Worm (Caenorhabditis elegans) whole organism, young adult: ENCODE data around the gene clec-153.

ENCODE experiments used
- B0019.2 ChIP-seq: fragments of 200-800 bp; sonication (Bioruptor generic); conservative IDR thresholded peaks from 2 replicates; pipeline ENCODE4 v1.3.6; 2022; ENCODE audit warnings: missing genetic modification reagents, missing genetic modification characterization, missing compliant biosample characterization
- B0035.1 ChIP-seq: sonication (generic microtip); optimal IDR thresholded peaks from 2 replicates; lab custom pipeline; 2016; ENCODE audit warnings: missing genetic modification characterization, mild to moderate bottlenecking, missing compliant biosample characterization, missing genotype, missing genetic modification reagents
- C17E4.6 ChIP-seq: fragments of 200-800 bp; sonication (Bioruptor generic); IDR thresholded peaks from 2 replicates; pipeline ENCODE4 v1.3.6; 2022; ENCODE audit warnings: missing genetic modification reagents, missing genetic modification characterization, missing compliant biosample characterization
- F10E7.11 ChIP-seq: sonication (generic microtip); optimal IDR thresholded peaks from 2 replicates; lab custom pipeline; 2017; ENCODE audit warnings: mild to moderate bottlenecking, missing genetic modification characterization, moderate library complexity, missing compliant biosample characterization
- F23B12.7 ChIP-seq: sonication (generic microtip); optimal IDR thresholded peaks from 2 replicates; lab custom pipeline; 2017; ENCODE audit warnings: missing genetic modification characterization, mild to moderate bottlenecking, missing compliant biosample characterization, antibody characterized with exemption, moderate library complexity; ENCODE audit not compliant: insufficient read depth
- F33H1.4 ChIP-seq: fragments of 200-800 bp; sonication (Bioruptor generic); IDR thresholded peaks from 2 replicates; pipeline ENCODE4 v1.3.6; 2022; ENCODE audit warnings: missing genetic modification reagents, missing genetic modification characterization, missing compliant biosample characterization
- F39B2.1 ChIP-seq: fragments of 200-800 bp; sonication (Bioruptor generic); IDR thresholded peaks from 2 replicates; pipeline ENCODE4 v1.3.6; 2022; ENCODE audit warnings: missing genetic modification reagents, missing genetic modification characterization, missing compliant biosample characterization
- K11D2.4 ChIP-seq: fragments of 200-800 bp; sonication (Bioruptor generic); IDR thresholded peaks from 2 replicates; pipeline ENCODE4 v1.3.6; 2022; ENCODE audit warnings: missing genetic modification reagents, missing genetic modification characterization, missing compliant biosample characterization
- T07F8.4 ChIP-seq: sonication (generic microtip); optimal IDR thresholded peaks from 2 replicates; lab custom pipeline; 2016; ENCODE audit warnings: mild to moderate bottlenecking, missing genetic modification characterization, moderate library complexity, missing compliant biosample characterization
- Y53G8AR.9 ChIP-seq: fragments of 200-800 bp; sonication (Bioruptor generic); conservative IDR thresholded peaks from 2 replicates; pipeline ENCODE4 v1.3.6; 2022; ENCODE audit warnings: missing genetic modification reagents, missing genetic modification characterization, missing compliant biosample characterization
- Y56A3A.18 ChIP-seq: fragments of 200-800 bp; sonication (Bioruptor generic); IDR thresholded peaks from 2 replicates; pipeline ENCODE4 v1.3.6; 2022; ENCODE audit warnings: missing genetic modification reagents, missing genetic modification characterization, missing compliant biosample characterization
- Y67H2A.10 ChIP-seq: fragments of 200-800 bp; sonication (Bioruptor generic); conservative IDR thresholded peaks from 2 replicates; pipeline ENCODE4 v1.3.6; 2022; ENCODE audit warnings: missing genetic modification reagents, missing genetic modification characterization, missing compliant biosample characterization
- Y95B8A.8 ChIP-seq: fragments of 200-800 bp; sonication (Bioruptor generic); IDR thresholded peaks from 2 replicates; pipeline ENCODE4 v1.3.6; 2022; ENCODE audit warnings: missing genetic modification reagents, missing genetic modification characterization, missing compliant biosample characterization
- ama-1 ChIP-seq, 3 experiments: fragments of 150-350 bp in 1 of 3; sonication (generic microtip) in 2 of 3; optimal IDR thresholded peaks; 2 replicates each; lab custom pipeline; 2014 to 2018; ENCODE audit warnings: missing biosample characterization in 2 of 3, missing genetic modification characterization in 2 of 3, missing genetic modification reagents in 2 of 3
- aptf-3 ChIP-seq: fragments of 200-800 bp; sonication (Bioruptor generic); IDR thresholded peaks from 2 replicates; pipeline ENCODE4 v1.3.6; 2022; ENCODE audit warnings: missing genetic modification characterization, missing compliant biosample characterization
- atf-7 ChIP-seq: sonication (generic microtip); optimal IDR thresholded peaks from 2 replicates; lab custom pipeline; 2017; ENCODE audit warnings: mild to moderate bottlenecking, missing genetic modification characterization, missing compliant biosample characterization
- athp-1 ChIP-seq: sonication (generic microtip); optimal IDR thresholded peaks from 2 replicates; lab custom pipeline; 2017; ENCODE audit warnings: mild to moderate bottlenecking, missing genetic modification characterization, missing compliant biosample characterization
- attf-5 ChIP-seq: fragments of 200-800 bp; sonication (Bioruptor generic); optimal IDR thresholded peaks from 2 replicates; lab custom pipeline; 2018; ENCODE audit warnings: mild to moderate bottlenecking, missing genetic modification characterization, missing compliant biosample characterization
- cebp-1 ChIP-seq, 2 experiments: fragments of 200-800 bp in 1 of 2; sonication (Bioruptor generic) in 1 of 2; sonication (generic microtip) in 1 of 2; IDR thresholded peaks in 1 of 2; optimal IDR thresholded peaks in 1 of 2; 2 replicates each; pipeline versions ENCODE4 v1.3.6 to Lab custom; 2017 to 2022; ENCODE audit warnings: missing compliant biosample characterization in 2 of 2, missing genetic modification characterization in 2 of 2, mild to moderate bottlenecking in 1 of 2, missing genetic modification reagents in 1 of 2, moderate library complexity in 1 of 2
- ceh-100 ChIP-seq: fragments of 200-800 bp; sonication (Bioruptor generic); IDR thresholded peaks from 2 replicates; pipeline ENCODE4 v1.3.6; 2022; ENCODE audit warnings: missing genetic modification reagents, missing genetic modification characterization, missing compliant biosample characterization
- ceh-40 ChIP-seq: fragments of 200-800 bp; sonication (Bioruptor generic); IDR thresholded peaks from 2 replicates; pipeline ENCODE4 v1.3.6; 2022; ENCODE audit warnings: missing genetic modification characterization, missing compliant biosample characterization
- ceh-79 ChIP-seq: sonication (generic microtip); optimal IDR thresholded peaks from 2 replicates; lab custom pipeline; 2017; ENCODE audit warnings: mild to moderate bottlenecking, missing genetic modification characterization, missing compliant biosample characterization
- ceh-91 ChIP-seq: fragments of 200-800 bp; sonication (Bioruptor generic); IDR thresholded peaks from 2 replicates; pipeline ENCODE4 v1.3.6; 2022; ENCODE audit warnings: missing genetic modification reagents, missing genetic modification characterization, missing compliant biosample characterization
- die-1 ChIP-seq: sonication (generic microtip); optimal IDR thresholded peaks from 2 replicates; lab custom pipeline; 2016; ENCODE audit warnings: missing genotype, mild to moderate bottlenecking, missing genetic modification characterization, missing compliant biosample characterization
- egl-18 ChIP-seq: fragments of 200-800 bp; sonication (Bioruptor generic); IDR thresholded peaks from 2 replicates; pipeline ENCODE4 v1.3.6; 2022; ENCODE audit warnings: missing genetic modification reagents, missing genetic modification characterization, missing compliant biosample characterization
- ekl-4 ChIP-seq: fragments of 200-800 bp; sonication (Bioruptor generic); IDR thresholded peaks from 2 replicates; pipeline ENCODE4 v1.3.6; 2022; ENCODE audit warnings: missing genetic modification reagents, missing genetic modification characterization, missing compliant biosample characterization
- let-607 ChIP-seq, 2 experiments: fragments of 200-800 bp in 1 of 2; sonication (Bioruptor generic) in 1 of 2; sonication (generic microtip) in 1 of 2; optimal IDR thresholded peaks; 2 replicates each; lab custom pipeline; 2016 to 2018; ENCODE audit warnings: mild to moderate bottlenecking in 2 of 2, missing compliant biosample characterization in 2 of 2, missing genetic modification characterization in 2 of 2, moderate library complexity in 2 of 2, missing genotype in 1 of 2
- lin-35 ChIP-seq, 3 experiments: fragments of 150-350 bp in 2 of 3; sonication (generic microtip) in 1 of 3; optimal IDR thresholded peaks; 2 replicates each; lab custom pipeline; 2014 to 2018; ENCODE audit warnings: missing biosample characterization in 3 of 3, missing genetic modification characterization in 3 of 3, missing genetic modification reagents in 3 of 3
- lin-40 ChIP-seq: sonication (generic microtip); optimal IDR thresholded peaks from 2 replicates; lab custom pipeline; 2016; ENCODE audit warnings: missing genetic modification characterization, mild to moderate bottlenecking, missing compliant biosample characterization, missing genotype, missing genetic modification reagents
- nfya-2 ChIP-seq: fragments of 200-800 bp; sonication (Bioruptor generic); IDR thresholded peaks from 2 replicates; pipeline ENCODE4 v1.3.6; 2022; ENCODE audit warnings: missing genetic modification reagents, missing genetic modification characterization, missing compliant biosample characterization
- nfyb-1 ChIP-seq: fragments of 200-800 bp; sonication (Bioruptor generic); IDR thresholded peaks from 2 replicates; pipeline ENCODE4 v1.3.6; 2022; ENCODE audit warnings: missing genetic modification reagents, missing genetic modification characterization, missing compliant biosample characterization
- nhr-179 ChIP-seq: sonication (generic microtip); optimal IDR thresholded peaks from 2 replicates; lab custom pipeline; 2016; ENCODE audit warnings: mild to moderate bottlenecking, missing genetic modification characterization, missing compliant biosample characterization
- nhr-90 ChIP-seq: sonication (generic microtip); optimal IDR thresholded peaks from 2 replicates; lab custom pipeline; 2016; ENCODE audit warnings: missing genotype, mild to moderate bottlenecking, missing genetic modification characterization, missing compliant biosample characterization
- pbrm-1 ChIP-seq: fragments of 200-800 bp; sonication (Bioruptor generic); IDR thresholded peaks from 2 replicates; pipeline ENCODE4 v1.3.6; 2022; ENCODE audit warnings: missing genetic modification reagents, missing genetic modification characterization, missing compliant biosample characterization
- rec-8 ChIP-seq, 2 experiments: sonication (generic microtip); optimal IDR thresholded peaks; 2 replicates each; lab custom pipeline; 2016; ENCODE audit warnings: mild to moderate bottlenecking in 2 of 2, missing genetic modification characterization in 2 of 2, missing genetic modification reagents in 2 of 2, missing genotype in 2 of 2, missing biosample characterization in 1 of 2, missing compliant biosample characterization in 1 of 2, moderate library complexity in 1 of 2
- repo-1 ChIP-seq: sonication (generic microtip); optimal IDR thresholded peaks from 2 replicates; lab custom pipeline; 2017; ENCODE audit warnings: mild to moderate bottlenecking, missing genetic modification characterization, missing compliant biosample characterization
- rpc-1 ChIP-seq, 2 experiments: fragments of 150-350 bp in 1 of 2; sonication (generic microtip) in 1 of 2; optimal IDR thresholded peaks; 2 replicates each; lab custom pipeline; 2014 to 2018; ENCODE audit warnings: missing biosample characterization in 1 of 2, missing genetic modification characterization in 1 of 2, missing genetic modification reagents in 1 of 2, missing genotype in 1 of 2
- sea-2 ChIP-seq: fragments of 200-800 bp; sonication (Bioruptor generic); IDR thresholded peaks from 2 replicates; pipeline ENCODE4 v1.3.6; 2022; ENCODE audit warnings: missing genetic modification characterization, missing compliant biosample characterization
- snpc-3.4 ChIP-seq: sonication (generic microtip); optimal IDR thresholded peaks from 2 replicates; lab custom pipeline; 2017; ENCODE audit warnings: missing genetic modification characterization, mild to moderate bottlenecking, missing compliant biosample characterization, antibody characterized with exemption, moderate library complexity, missing genotype, missing genetic modification reagents
- tbx-9 ChIP-seq: sonication (generic microtip); optimal IDR thresholded peaks from 2 replicates; lab custom pipeline; 2016; ENCODE audit warnings: borderline replicate concordance, missing genetic modification characterization, inconsistent platforms, missing compliant biosample characterization
- tlf-1 ChIP-seq: fragments of 200-800 bp; sonication (Bioruptor generic); optimal IDR thresholded peaks from 2 replicates; lab custom pipeline; 2018; ENCODE audit warnings: mild to moderate bottlenecking, missing genetic modification characterization, missing compliant biosample characterization
- unc-130 ChIP-seq: sonication (generic microtip); optimal IDR thresholded peaks from 2 replicates; lab custom pipeline; 2016; ENCODE audit warnings: missing genetic modification reagents, missing genetic modification characterization, missing compliant biosample characterization
- ztf-22 ChIP-seq: fragments of 200-800 bp; sonication (Bioruptor generic); optimal IDR thresholded peaks from 2 replicates; lab custom pipeline; 2018; ENCODE audit warnings: mild to moderate bottlenecking, missing genetic modification characterization, moderate library complexity, missing compliant biosample characterization
- ztf-26 ChIP-seq: sonication (generic microtip); optimal IDR thresholded peaks from 2 replicates; lab custom pipeline; 2017; ENCODE audit warnings: missing genetic modification characterization, missing compliant biosample characterization

Gene clec-153

ce11 chrIII:4653374-4653773 is 18.3 kb downstream of the clec-153 start (continued):
- TF ChIP-seq attf-5 (GFP tag; lab: Kevin White, UChicago) (no peak), ama-1 (optimal IDR thresholded peaks at IDR 0.05; lab: Kevin White, UChicago) (no peak), ama-1 (GFP tag; optimal IDR thresholded peaks at IDR 0.05; lab: Kevin White, UChicago) (no peak), ceh-100 (GFP tag; lab: Robert Waterston, UW) (no peak), cebp-1 (GFP tag; IDR thresholded peaks at IDR 0.05; lab: Robert Waterston, UW) (0 out of 2 replicates have a peak, but pooled peaks have one; percentile 16), cebp-1 (tag; optimal IDR thresholded peaks at IDR 0.05; lab: Kevin White, UChicago) (peak; percentile 39), sea-2 (no peak), F23B12.7 (tag; lab: Kevin White, UChicago) (no peak), Y56A3A.18 (GFP tag; lab: Robert Waterston, UW) (no peak), nhr-179 (tag; lab: Kevin White, UChicago) (no peak), athp-1 (tag; lab: Kevin White, UChicago) (peak; percentile 17), tbx-9 (no peak), die-1 (no peak), Y53G8AR.9 (peak; percentile 73; the same call in 1 of the 2 replicates), T07F8.4 (tag; lab: Kevin White, UChicago) (no peak)

ce11 chrIII:4653912-4654311 is 18.9 kb downstream of the clec-153 start:
- no peak for TF ChIP-seq cebp-1 (GFP tag; IDR thresholded peaks at IDR 0.05; lab: Robert Waterston, UW)
- peak; percentile 48 for TF ChIP-seq cebp-1 (tag; optimal IDR thresholded peaks at IDR 0.05; lab: Kevin White, UChicago)
- no peak for TF ChIP-seq rec-8 (tag; optimal IDR thresholded peaks at IDR 0.05; lab: Kevin White, UChicago)
- peak; percentile 75 for TF ChIP-seq nfyb-1 (GFP tag; lab: Robert Waterston, UW)
- TF ChIP-seq egl-18 (GFP tag; lab: Robert Waterston, UW) = 0 out of 2 replicates have a peak, but pooled peaks have one; percentile 28
- no peak for TF ChIP-seq sea-2
- no peak for TF ChIP-seq Y67H2A.10 (GFP tag; lab: Robert Waterston, UW)
- no peak for TF ChIP-seq B0035.1
- TF ChIP-seq snpc-3.4 (tag; lab: Kevin White, UChicago) = no peak
- 0 out of 2 replicates have a peak, but pooled peaks have one; percentile 50 for TF ChIP-seq aptf-3 (GFP tag; lab: Robert Waterston, UW)
- TF ChIP-seq Y53G8AR.9 = 0 out of 2 replicates have a peak, but pooled peaks have one; percentile 61
- no peak for TF ChIP-seq F33H1.4 (GFP tag; lab: Robert Waterston, UW)
- no peak for TF ChIP-seq ceh-91
- TF ChIP-seq repo-1 = peak; percentile 57
- TF ChIP-seq atf-7 (tag; lab: Kevin White, UChicago) = no peak
- no peak for TF ChIP-seq nhr-179 (tag; lab: Kevin White, UChicago)
- TF ChIP-seq lin-40 (tag; lab: Kevin White, UChicago) = peak; percentile 6
- peak; percentile 17; the same call in 1 of the 2 replicates for TF ChIP-seq nfya-2 (GFP tag; lab: Robert Waterston, UW)
- TF ChIP-seq rpc-1 (optimal IDR thresholded peaks at IDR 0.05; lab: Kevin White, UChicago) = no peak
- TF ChIP-seq rpc-1 (tag; optimal IDR thresholded peaks at IDR 0.05; lab: Kevin White, UChicago) = no peak
- no peak for TF ChIP-seq C17E4.6 (GFP tag; lab: Robert Waterston, UW)
- no peak for TF ChIP-seq nhr-90 (tag; lab: Kevin White, UChicago)
- TF ChIP-seq F39B2.1 = no peak
- TF ChIP-seq ceh-40 (GFP tag; lab: Robert Waterston, UW) = no peak
- peak; percentile 13 for TF ChIP-seq athp-1 (tag; lab: Kevin White, UChicago)
- peak; percentile 48; the same call in 1 of the 2 replicates for TF ChIP-seq K11D2.4 (GFP tag; lab: Robert Waterston, UW)
- no peak for TF ChIP-seq Y95B8A.8 (GFP tag; lab: Robert Waterston, UW)
- no peak for TF ChIP-seq pbrm-1 (GFP tag; lab: Robert Waterston, UW)
- no peak for TF ChIP-seq unc-130 (GFP tag; lab: Kevin White, UChicago)
- TF ChIP-seq F10E7.11 (tag; lab: Kevin White, UChicago) = no peak
- TF ChIP-seq B0019.2 (GFP tag; lab: Robert Waterston, UW) = no peak
- no peak for TF ChIP-seq Y56A3A.18 (GFP tag; lab: Robert Waterston, UW)
- no peak for TF ChIP-seq tlf-1 (GFP tag; lab: Kevin White, UChicago)
- no peak for TF ChIP-seq ztf-26 (tag; lab: Kevin White, UChicago)
- TF ChIP-seq ekl-4 (GFP tag; lab: Robert Waterston, UW) = peak; percentile 61; the same call in 1 of the 2 replicates
- TF ChIP-seq lin-35 (GFP tag; optimal IDR thresholded peaks at IDR 0.05; lab: Kevin White, UChicago) = peak in 1 of 3 experiments; percentile 69
- TF ChIP-seq ceh-79 (tag; lab: Kevin White, UChicago) = no peak
- no peak for TF ChIP-seq ztf-22 (GFP tag; lab: Kevin White, UChicago)
- TF ChIP-seq let-607 (tag; optimal IDR thresholded peaks at IDR 0.05; lab: Kevin White, UChicago) = peak in 1 of 2 experiments; percentile 34
